Fruit fly (Drosophila melanogaster) whole organism, embryonic: ENCODE results near the gene sau.

ENCODE experiments used
- CG7271 ChIP-seq: fragments of 200-800 bp; sonication (Bioruptor generic); optimal IDR thresholded peaks from 2 replicates; lab custom pipeline; 2018; ENCODE audit warnings: missing biosample characterization, mild to moderate bottlenecking, missing genetic modification characterization, moderate library complexity
- CG7357 ChIP-seq: fragments of 200-800 bp; sonication (Bioruptor generic); IDR thresholded peaks from 3 replicates; pipeline ENCODE4 v1.3.6; 2022; ENCODE audit warnings: missing biosample characterization, missing genetic modification characterization
- Lpt ChIP-seq: fragments of >200 bp; optimal IDR thresholded peaks from 2 replicates; lab custom pipeline; 2018; ENCODE audit warnings: missing biosample characterization, missing genetic modification characterization
- Sin3A ChIP-seq: fragments of >200 bp; optimal IDR thresholded peaks from 2 replicates; lab custom pipeline; 2018
- run ChIP-seq: fragments of 200-800 bp; sonication (Bioruptor generic); optimal IDR thresholded peaks from 3 replicates; lab custom pipeline; 2018; ENCODE audit warnings: missing biosample characterization, mild to moderate bottlenecking, missing genetic modification characterization
- sim ChIP-seq: fragments of 200-800 bp; sonication (Bioruptor generic); IDR thresholded peaks from 2 replicates; pipeline ENCODE4 v1.3.6; 2022; ENCODE audit warnings: missing biosample characterization, missing genetic modification characterization

DNA sequence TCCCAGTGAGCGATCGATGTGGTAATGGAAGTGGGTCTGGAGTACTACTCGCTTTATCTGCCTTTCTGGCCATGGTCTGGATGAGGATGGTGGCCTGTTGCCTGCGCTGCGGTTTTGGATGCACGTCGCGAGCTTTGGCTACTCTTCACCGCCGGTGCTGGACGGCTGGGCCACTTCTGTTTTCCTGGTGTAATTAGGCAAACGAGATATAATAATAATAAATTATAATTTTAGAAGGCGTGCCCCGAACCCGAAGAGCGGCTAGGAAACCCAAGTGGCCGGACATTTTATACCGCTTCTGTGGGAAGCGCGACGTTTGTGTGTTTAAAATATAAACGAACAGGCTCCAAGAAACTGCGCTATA, 26.7 kb upstream of the sau start:
- no peak for TF ChIP-seq sim (GFP tag; lab: Robert Waterston, UW)
- TF ChIP-seq CG7357 (GFP tag; lab: Robert Waterston, UW): no peak
- no peak for TF ChIP-seq Lpt (GFP tag; lab: Kevin White, UChicago)
- no peak for TF ChIP-seq run (tag; lab: Kevin White, UChicago)
- TF ChIP-seq Sin3A: no peak
- no peak for TF ChIP-seq CG7271
